Worm (Caenorhabditis elegans): Measurements from ENCODE around the gene fbxa-169.
"Not testable (repeated sequence)": the region's sequence is repeated elsewhere in the genome, so short reads cannot be mapped to it uniquely, and the experiment has no call there.

fbxa-169 gene

DNA sequence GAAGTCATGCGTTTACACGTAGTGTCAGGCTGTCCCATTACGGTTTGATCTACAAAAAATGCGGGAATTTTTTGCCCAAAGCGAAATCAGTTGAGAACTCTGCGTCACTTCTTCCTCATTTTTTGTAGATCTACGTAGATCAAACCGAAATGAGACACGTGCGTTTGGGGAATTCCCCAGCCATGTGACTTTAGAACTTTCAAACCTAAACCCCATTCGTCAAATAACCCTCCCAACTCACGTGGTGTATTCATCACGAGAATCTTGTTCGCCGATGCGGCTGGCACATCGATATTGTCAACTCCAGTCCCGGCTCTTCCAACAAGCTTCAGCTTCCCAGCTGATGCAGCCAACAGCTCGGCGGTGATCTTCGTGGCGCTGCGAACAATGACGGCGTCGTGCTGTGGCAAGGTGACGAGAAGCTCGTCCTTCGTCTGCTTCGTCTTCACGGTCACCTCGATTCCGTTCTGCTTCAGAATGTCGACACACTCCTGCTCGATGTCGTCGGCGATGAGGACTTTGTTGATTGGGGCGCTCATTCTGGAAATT is 10.3 kb upstream of the fbxa-169 start, which contains the start of gene phdh-1:
Gene phdh-1, minus strand, starts transcription at position 540 of the 549 bp plus-strand sequence.
- no peak for TF ChIP-seq flt-1 (GFP tag; IDR thresholded peaks at IDR 0.05)
- no peak for TF ChIP-seq ama-1 (optimal IDR thresholded peaks at IDR 0.05)
- no peak for TF ChIP-seq tbx-11 (GFP tag; IDR thresholded peaks at IDR 0.05)
- TF ChIP-seq B0310.2 (tag; optimal IDR thresholded peaks at IDR 0.05), result no peak

ce11 chrII:13638576-13638975 is 9.8 kb upstream of the fbxa-169 start:
- TF ChIP-seq flt-1 (GFP tag; IDR thresholded peaks at IDR 0.05) (no peak), sea-1 (GFP tag; conservative IDR thresholded peaks at IDR 0.05) (no peak), scrt-1 (GFP tag; IDR thresholded peaks at IDR 0.05) (no peak), tbx-37 (GFP tag; conservative IDR thresholded peaks at IDR 0.05) (no peak), aly-1 (tag; optimal IDR thresholded peaks at IDR 0.05) (no peak), ama-1 (optimal IDR thresholded peaks at IDR 0.05) (no peak), tra-4 (tag; optimal IDR thresholded peaks at IDR 0.05) (no peak), hnd-1 (tag; optimal IDR thresholded peaks at IDR 0.05) (no peak), ceh-36 (tag; optimal IDR thresholded peaks at IDR 0.05) (no peak), hmbx-1 (tag; optimal IDR thresholded peaks at IDR 0.05) (no peak), ets-7 (tag; optimal IDR thresholded peaks at IDR 0.05) (no peak), pes-1 (GFP tag; IDR thresholded peaks at IDR 0.05) (no peak), F13C5.2 (tag; optimal IDR thresholded peaks at IDR 0.05) (no peak)

- TF ChIP-seq aly-1 (tag; optimal IDR thresholded peaks at IDR 0.05), result no peak
- no peak for TF ChIP-seq ceh-13 (GFP tag; optimal IDR thresholded peaks at IDR 0.05)
- TF ChIP-seq hmbx-1 (tag; optimal IDR thresholded peaks at IDR 0.05), result no peak
- TF ChIP-seq B0310.2 (tag; optimal IDR thresholded peaks at IDR 0.05), result no peak
- no peak for TF ChIP-seq hnd-1 (tag; optimal IDR thresholded peaks at IDR 0.05)
- TF ChIP-seq tbx-11 (GFP tag; IDR thresholded peaks at IDR 0.05), result no peak
- no peak for TF ChIP-seq tbx-37 (GFP tag; conservative IDR thresholded peaks at IDR 0.05)
Measured at ce11 chrII:13640210-13640609, 8.1 kb upstream of the fbxa-169 start.

DNA sequence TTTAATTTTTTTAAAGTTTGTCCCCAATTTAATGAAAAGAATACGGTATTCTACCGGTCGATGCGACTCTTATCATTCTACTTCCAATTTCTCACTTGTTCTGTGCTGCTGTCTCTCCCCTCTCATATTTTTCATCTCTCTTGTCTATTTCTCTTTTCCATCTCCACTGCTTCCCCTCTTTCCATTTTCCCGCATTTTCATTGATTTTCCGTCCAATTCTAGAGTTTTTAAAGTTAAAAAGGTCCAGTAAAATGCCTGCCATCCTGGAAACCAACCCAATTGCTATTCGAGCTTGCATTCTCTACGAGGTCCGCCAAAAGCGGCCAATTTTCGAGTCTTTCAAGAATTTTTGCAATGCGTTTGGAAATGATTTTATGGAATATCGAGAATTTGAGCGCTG is 7.0 kb upstream of the fbxa-169 start, which contains the start of gene fbxa-167:
Gene fbxa-167, plus strand, starts transcription at position 179 of the 400 bp plus-strand sequence.
- TF ChIP-seq hmg-4 (GFP tag; optimal IDR thresholded peaks at IDR 0.05) (no peak), tbx-11 (GFP tag; IDR thresholded peaks at IDR 0.05) (no peak)

DNA sequence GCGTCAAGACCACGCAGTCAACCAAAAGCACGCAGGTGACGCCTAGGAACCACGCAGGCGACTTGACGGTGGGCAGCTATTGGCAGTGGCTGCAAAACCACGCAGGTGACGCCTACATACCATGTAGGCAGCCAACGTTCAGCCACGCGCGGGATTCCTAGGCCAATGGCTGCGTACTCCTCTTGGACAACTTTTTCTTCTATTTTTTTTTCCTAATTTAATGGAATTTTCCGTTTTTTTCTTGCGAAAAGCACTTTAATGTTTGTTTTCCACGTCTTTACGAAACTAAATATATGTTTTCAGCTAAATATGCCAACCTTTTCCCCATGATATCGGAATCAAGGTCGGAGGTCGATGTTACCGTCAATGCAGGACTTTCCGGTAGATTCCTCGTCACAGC is 6.4 kb downstream of the fbxa-169 start, which contains the start of gene C31C9.9:
Gene C31C9.9, plus strand, starts transcription at position 301 of the 400 bp plus-strand sequence.
- not testable (repeated sequence) for TF ChIP-seq ama-1 (optimal IDR thresholded peaks at IDR 0.05); flt-1 (GFP tag; IDR thresholded peaks at IDR 0.05); ceh-36 (tag; optimal IDR thresholded peaks at IDR 0.05)

ce11 chrII:13658424-13658823 is 10.1 kb downstream of the fbxa-169 start:
- 0 out of 2 replicates have a peak, but pooled peaks have one; percentile 35 for TF ChIP-seq pes-1 (GFP tag; IDR thresholded peaks at IDR 0.05)

ce11 chrII:13661990-13662389 is 13.7 kb downstream of the fbxa-169 start, which contains the start of gene C31C9.6:
Gene C31C9.6, minus strand, starts transcription at chrII:13662090.
- TF ChIP-seq hnd-1 (tag; optimal IDR thresholded peaks at IDR 0.05); hmg-4 (GFP tag; optimal IDR thresholded peaks at IDR 0.05); tbx-11 (GFP tag; IDR thresholded peaks at IDR 0.05): not testable (repeated sequence)

DNA sequence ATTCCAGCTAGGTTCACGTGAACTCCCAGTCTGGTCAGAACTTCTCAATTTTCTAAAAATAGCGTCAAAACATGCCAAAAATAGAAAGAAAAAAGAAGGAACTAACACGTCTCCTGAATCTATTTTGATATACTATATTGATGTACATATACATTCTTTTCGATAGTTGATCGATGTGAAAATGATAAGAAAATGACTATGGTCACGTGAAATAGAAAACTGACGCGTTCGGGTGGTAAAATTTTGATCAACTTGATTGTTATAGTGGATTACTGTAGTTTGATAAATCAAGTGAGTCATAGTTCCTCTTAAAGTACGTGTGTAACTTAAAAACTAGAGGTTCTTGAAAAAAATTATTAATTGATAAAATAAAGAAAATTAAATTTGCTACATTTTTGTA is 16.1 kb downstream of the fbxa-169 start:
- no peak for TF ChIP-seq tra-4 (tag; optimal IDR thresholded peaks at IDR 0.05)
- no peak for TF ChIP-seq flt-1 (GFP tag; IDR thresholded peaks at IDR 0.05)
- no peak for TF ChIP-seq aly-1 (tag; optimal IDR thresholded peaks at IDR 0.05)
- TF ChIP-seq ceh-36 (tag; optimal IDR thresholded peaks at IDR 0.05), result no peak
- TF ChIP-seq ets-7 (tag; optimal IDR thresholded peaks at IDR 0.05), result no peak
- TF ChIP-seq F13C5.2 (tag; optimal IDR thresholded peaks at IDR 0.05), result no peak
- TF ChIP-seq ceh-13 (GFP tag; optimal IDR thresholded peaks at IDR 0.05), result no peak
- no peak for TF ChIP-seq scrt-1 (GFP tag; IDR thresholded peaks at IDR 0.05)
- TF ChIP-seq tbx-11 (GFP tag; IDR thresholded peaks at IDR 0.05), result no peak
- no peak for TF ChIP-seq pes-1 (GFP tag; IDR thresholded peaks at IDR 0.05)
- TF ChIP-seq ama-1 (optimal IDR thresholded peaks at IDR 0.05), result no peak
- no peak for TF ChIP-seq hnd-1 (tag; optimal IDR thresholded peaks at IDR 0.05)
- TF ChIP-seq hmg-4 (GFP tag; optimal IDR thresholded peaks at IDR 0.05), result no peak
- TF ChIP-seq hmbx-1 (tag; optimal IDR thresholded peaks at IDR 0.05), result no peak
- no peak for TF ChIP-seq B0310.2 (tag; optimal IDR thresholded peaks at IDR 0.05)
- TF ChIP-seq tbx-37 (GFP tag; conservative IDR thresholded peaks at IDR 0.05), result no peak
- no peak for TF ChIP-seq sea-1 (GFP tag; conservative IDR thresholded peaks at IDR 0.05)

DNA sequence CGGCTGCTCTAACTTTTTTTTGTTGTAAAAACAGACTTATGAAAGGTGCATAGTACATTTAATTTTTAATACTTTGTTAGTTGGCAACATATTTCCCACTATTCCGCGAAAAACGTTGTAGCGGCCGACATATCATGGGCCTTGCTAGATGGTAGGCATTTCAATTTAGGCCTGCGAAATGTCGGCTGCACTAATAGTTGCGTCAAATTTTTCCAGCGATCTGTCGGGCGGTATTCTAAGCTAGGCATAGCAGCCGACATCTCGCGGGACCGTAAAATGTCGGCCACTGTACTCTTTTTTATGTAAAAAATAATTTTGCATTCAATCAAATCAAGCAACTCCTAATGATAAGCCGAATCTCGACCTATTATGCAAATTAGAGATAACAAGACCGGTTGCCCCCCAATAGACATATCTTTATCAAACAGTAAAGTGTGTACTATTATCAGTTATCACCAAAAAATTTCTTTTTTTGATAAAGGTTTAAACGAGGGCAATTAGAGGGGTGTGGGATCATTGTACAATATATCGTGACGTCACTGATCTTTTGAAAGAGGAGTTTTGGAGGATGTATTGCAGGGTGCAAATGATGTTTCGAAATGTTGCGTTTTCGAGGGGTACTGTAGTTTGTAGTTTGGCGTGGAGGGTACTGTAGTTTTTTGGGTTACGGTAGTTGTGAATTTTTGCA is 16.8 kb downstream of the fbxa-169 start:
- TF ChIP-seq ets-7 (tag; optimal IDR thresholded peaks at IDR 0.05), result no peak
- TF ChIP-seq scrt-1 (GFP tag; IDR thresholded peaks at IDR 0.05), result no peak
- TF ChIP-seq aly-1 (tag; optimal IDR thresholded peaks at IDR 0.05), result no peak
- no peak for TF ChIP-seq sea-1 (GFP tag; conservative IDR thresholded peaks at IDR 0.05)
- TF ChIP-seq flt-1 (GFP tag; IDR thresholded peaks at IDR 0.05), result no peak
- TF ChIP-seq tra-4 (tag; optimal IDR thresholded peaks at IDR 0.05), result no peak
- no peak for TF ChIP-seq ceh-13 (GFP tag; optimal IDR thresholded peaks at IDR 0.05)
- TF ChIP-seq tbx-37 (GFP tag; conservative IDR thresholded peaks at IDR 0.05), result no peak
- TF ChIP-seq pes-1 (GFP tag; IDR thresholded peaks at IDR 0.05), result no peak
- no peak for TF ChIP-seq hnd-1 (tag; optimal IDR thresholded peaks at IDR 0.05)
- no peak for TF ChIP-seq F13C5.2 (tag; optimal IDR thresholded peaks at IDR 0.05)
- no peak for TF ChIP-seq tbx-11 (GFP tag; IDR thresholded peaks at IDR 0.05)
- TF ChIP-seq B0310.2 (tag; optimal IDR thresholded peaks at IDR 0.05), result no peak
- no peak for TF ChIP-seq hmg-4 (GFP tag; optimal IDR thresholded peaks at IDR 0.05)
- no peak for TF ChIP-seq hmbx-1 (tag; optimal IDR thresholded peaks at IDR 0.05)
- no peak for TF ChIP-seq ama-1 (optimal IDR thresholded peaks at IDR 0.05)
